Worm (Caenorhabditis elegans) whole organism, L4 larva: ENCODE measurements around the gene F13H10.5.

Experiments used
- nhr-48 ChIP-seq: sonication (generic microtip); optimal IDR thresholded peaks from 2 replicates; lab custom pipeline; 2016; ENCODE audit warnings: mild to moderate bottlenecking, missing genetic modification characterization, missing compliant biosample characterization
- pha-4 ChIP-seq, 2 experiments: fragments of 150-350 bp in 1 of 2; fragments of 200-800 bp in 1 of 2; sonication (Bioruptor generic) in 1 of 2; IDR thresholded peaks in 1 of 2; optimal IDR thresholded peaks in 1 of 2; 2 replicates each; pipeline versions ENCODE4 v1.3.6 to Lab custom; 2014 to 2022; ENCODE audit warnings: missing genetic modification characterization in 2 of 2, missing genetic modification reagents in 2 of 2, missing biosample characterization in 1 of 2, missing compliant biosample characterization in 1 of 2

- TF ChIP-seq pha-4 (GFP tag; IDR thresholded peaks at IDR 0.05; lab: Robert Waterston, UW) = no peak
- TF ChIP-seq pha-4 (tag; optimal IDR thresholded peaks at IDR 0.05; lab: Kevin White, UChicago) = no peak
- no peak for TF ChIP-seq nhr-48 (tag; lab: Kevin White, UChicago)
These were observed 10.2 kb upstream of the F13H10.5 start for ce11 chrIV:10980628-10981027.
